Worm (Caenorhabditis elegans) whole organism, late embryonic: ENCODE results near the gene abf-3.

Experiments
- F13H6.1 ChIP-seq: sonication (generic microtip); optimal IDR thresholded peaks from 2 replicates; lab custom pipeline; 2016; ENCODE audit warnings: missing genetic modification characterization, missing compliant biosample characterization
- dve-1 ChIP-seq: sonication (generic microtip); optimal IDR thresholded peaks from 2 replicates; lab custom pipeline; 2017; ENCODE audit warnings: antibody characterized with exemption, mild to moderate bottlenecking, missing genetic modification characterization, missing compliant biosample characterization
- elt-2 ChIP-seq: sonication (generic microtip); optimal IDR thresholded peaks from 2 replicates; lab custom pipeline; 2016; ENCODE audit warnings: missing genetic modification reagents, missing genetic modification characterization, missing compliant biosample characterization
- hlh-8 ChIP-seq: sonication (generic microtip); optimal IDR thresholded peaks from 2 replicates; lab custom pipeline; 2016; ENCODE audit warnings: missing genotype, missing genetic modification characterization, missing compliant biosample characterization
- pqm-1 ChIP-seq: sonication (generic microtip); optimal IDR thresholded peaks from 2 replicates; lab custom pipeline; 2016; ENCODE audit warnings: missing genetic modification characterization, missing compliant biosample characterization
- sdc-2 ChIP-seq: sonication (generic microtip); optimal IDR thresholded peaks from 2 replicates; lab custom pipeline; 2016; ENCODE audit warnings: missing genotype, missing genetic modification characterization, missing compliant biosample characterization
- tbx-2 ChIP-seq: sonication (generic microtip); optimal IDR thresholded peaks from 2 replicates; lab custom pipeline; 2016; ENCODE audit warnings: missing genetic modification characterization, missing compliant biosample characterization
- unc-86 ChIP-seq: sonication (generic microtip); optimal IDR thresholded peaks from 2 replicates; lab custom pipeline; 2016; ENCODE audit warnings: missing genetic modification characterization, missing compliant biosample characterization

- TF ChIP-seq sdc-2 (no peak), unc-86 (no peak), elt-2 (tag; lab: Kevin White, UChicago) (no peak), pqm-1 (no peak), hlh-8 (tag; lab: Kevin White, UChicago) (no peak), dve-1 (no peak), tbx-2 (tag; lab: Kevin White, UChicago) (no peak), F13H6.1 (tag; lab: Kevin White, UChicago) (no peak)
These were observed 12.3 kb upstream of the abf-3 start, which contains the start of gene srbc-55 for ce11 chrV:15829907-15830306.
